Fruit fly (Drosophila melanogaster) whole organism, embryonic: ENCODE measurements around the gene CG3841.
A peak's percentile ranks its signal among the peaks of the same experiment; 100 is the strongest.

Experiments
- Ada2b ChIP-seq: fragments of 200-800 bp; sonication (Bioruptor generic); IDR thresholded peaks from 2 replicates; pipeline ENCODE4 v1.3.6; 2022; ENCODE audit warnings: missing biosample characterization, missing genetic modification characterization
- Bteb2 ChIP-seq: fragments of 200-800 bp; sonication (Bioruptor generic); optimal IDR thresholded peaks from 2 replicates; lab custom pipeline; 2016; ENCODE audit warnings: missing biosample characterization, missing genetic modification characterization
- CG13424 ChIP-seq: fragments of 200-800 bp; sonication (Bioruptor generic); optimal IDR thresholded peaks from 2 replicates; lab custom pipeline; 2019; ENCODE audit warnings: missing biosample characterization, mild to moderate bottlenecking, missing genetic modification characterization, moderate library complexity
- CG13775 ChIP-seq: fragments of 200-800 bp; sonication (Bioruptor generic); optimal IDR thresholded peaks from 3 replicates; lab custom pipeline; 2017; ENCODE audit warnings: missing biosample characterization, mild to moderate bottlenecking, missing genetic modification characterization
- CG14667 ChIP-seq: fragments of 200-800 bp; sonication (Bioruptor generic); IDR thresholded peaks from 2 replicates; pipeline ENCODE4 v1.3.6; 2022; ENCODE audit warnings: missing biosample characterization, missing genetic modification characterization
- CG15514 ChIP-seq: fragments of 200-800 bp; sonication (Bioruptor generic); optimal IDR thresholded peaks from 3 replicates; lab custom pipeline; 2017; ENCODE audit warnings: missing biosample characterization, missing genetic modification characterization, mild to moderate bottlenecking, moderate library complexity, missing genetic modification reagents
- CG31365 ChIP-seq: fragments of 200-800 bp; sonication (Bioruptor generic); optimal IDR thresholded peaks from 2 replicates; lab custom pipeline; 2018; ENCODE audit warnings: missing biosample characterization, mild to moderate bottlenecking, missing genetic modification characterization
- CG3847 ChIP-seq: fragments of 200-800 bp; sonication (Bioruptor generic); IDR thresholded peaks from 2 replicates; pipeline ENCODE4 v1.3.6; 2022; ENCODE audit warnings: missing biosample characterization, missing genetic modification characterization
- CG42726 ChIP-seq: fragments of 200-800 bp; sonication (Bioruptor generic); IDR thresholded peaks from 2 replicates; pipeline ENCODE4 v1.3.6; 2022; ENCODE audit warnings: missing biosample characterization, missing genetic modification characterization; ENCODE audit not compliant: partially characterized antibody
- CG4854 ChIP-seq: fragments of 200-800 bp; sonication (Bioruptor generic); optimal IDR thresholded peaks from 2 replicates; lab custom pipeline; 2016; ENCODE audit warnings: missing biosample characterization, missing genetic modification characterization, inconsistent platforms
- CG6683 ChIP-seq: fragments of 200-800 bp; sonication (Bioruptor generic); optimal IDR thresholded peaks from 2 replicates; lab custom pipeline; 2017; ENCODE audit warnings: missing biosample characterization, mild to moderate bottlenecking, missing genetic modification characterization, missing genetic modification reagents
- CG7372 ChIP-seq: fragments of 200-800 bp; sonication (Bioruptor generic); IDR thresholded peaks from 2 replicates; pipeline ENCODE4 v1.3.6; 2022; ENCODE audit warnings: missing biosample characterization, missing genetic modification characterization
- CG8089 ChIP-seq: fragments of 200-800 bp; sonication (Bioruptor generic); optimal IDR thresholded peaks from 3 replicates; lab custom pipeline; 2016; ENCODE audit warnings: missing biosample characterization, missing genetic modification characterization
- CG8359 ChIP-seq: fragments of 200-800 bp; sonication (Bioruptor generic); optimal IDR thresholded peaks from 2 replicates; lab custom pipeline; 2017; ENCODE audit warnings: missing biosample characterization, mild to moderate bottlenecking, missing genetic modification characterization, borderline replicate concordance
- CoRest ChIP-seq: fragments of 200-800 bp; sonication (Bioruptor generic); optimal IDR thresholded peaks from 3 replicates; lab custom pipeline; 2018; ENCODE audit warnings: missing biosample characterization, mild to moderate bottlenecking, missing genetic modification characterization, moderate library complexity
- D19A ChIP-seq: fragments of 200-800 bp; optimal IDR thresholded peaks from 3 replicates; lab custom pipeline; 2019; ENCODE audit warnings: missing biosample characterization, mild to moderate bottlenecking, missing genetic modification characterization, moderate library complexity
- H2.0 ChIP-seq: fragments of 200-800 bp; sonication (Bioruptor generic); IDR thresholded peaks from 2 replicates; pipeline ENCODE4 v1.3.6; 2022; ENCODE audit warnings: missing biosample characterization, missing genetic modification characterization
- HmgD ChIP-seq: fragments of 200-800 bp; sonication (Bioruptor generic); optimal IDR thresholded peaks from 3 replicates; lab custom pipeline; 2016; ENCODE audit warnings: missing biosample characterization, missing genetic modification characterization
- Hmr ChIP-seq: fragments of 200-800 bp; sonication (Bioruptor generic); optimal IDR thresholded peaks from 3 replicates; lab custom pipeline; 2017; ENCODE audit warnings: mild to moderate bottlenecking, missing biosample characterization, missing genetic modification reagents, missing genetic modification characterization
- Hmx ChIP-seq: fragments of 200-800 bp; sonication (Bioruptor generic); optimal IDR thresholded peaks from 2 replicates; lab custom pipeline; 2016; ENCODE audit warnings: missing biosample characterization, missing genetic modification characterization
- Jarid2 ChIP-seq: fragments of 200-800 bp; sonication (Bioruptor generic); optimal IDR thresholded peaks from 3 replicates; lab custom pipeline; 2017; ENCODE audit warnings: mild to moderate bottlenecking, missing biosample characterization, missing genetic modification reagents, missing genetic modification characterization
- NC2β ChIP-seq: fragments of 200-800 bp; sonication (Bioruptor generic); optimal IDR thresholded peaks from 2 replicates; lab custom pipeline; 2016; ENCODE audit warnings: missing biosample characterization, missing genetic modification characterization
- Stat92E ChIP-seq, 3 experiments: fragments of >200 bp in 2 of 3; fragments of 200-800 bp in 1 of 3; sonication (Bioruptor generic) in 1 of 3; optimal IDR thresholded peaks; 2 replicates each; lab custom pipeline; 2017 to 2019; ENCODE audit warnings: missing biosample characterization in 3 of 3, missing genetic modification characterization in 3 of 3, mild to moderate bottlenecking in 1 of 3, moderate library complexity in 1 of 3
- Trl ChIP-seq, 3 experiments: fragments of >200 bp in 2 of 3; fragments of 200-800 bp in 1 of 3; sonication (Bioruptor generic) in 1 of 3; optimal IDR thresholded peaks; 2 replicates in 1 of 3; 3 replicates in 2 of 3; lab custom pipeline; 2016 to 2017; ENCODE audit warnings: missing biosample characterization in 1 of 3, missing genetic modification characterization in 1 of 3
- ci ChIP-seq: fragments of 200-800 bp; sonication (Bioruptor generic); IDR thresholded peaks from 3 replicates; pipeline ENCODE4 v1.3.6; 2022; ENCODE audit warnings: missing biosample characterization, missing genetic modification characterization
- croc ChIP-seq: fragments of 200-800 bp; sonication (Bioruptor generic); conservative IDR thresholded peaks from 3 replicates; pipeline ENCODE4 v1.3.6; 2022; ENCODE audit warnings: missing biosample characterization, missing genetic modification characterization
- dm ChIP-seq: fragments of 200-800 bp; sonication (Bioruptor generic); optimal IDR thresholded peaks from 3 replicates; lab custom pipeline; 2016; ENCODE audit warnings: missing biosample characterization, missing genetic modification characterization
- dmrt99B ChIP-seq: fragments of 200-800 bp; sonication (Bioruptor generic); optimal IDR thresholded peaks from 2 replicates; lab custom pipeline; 2018; ENCODE audit warnings: missing biosample characterization, mild to moderate bottlenecking, missing genetic modification characterization, moderate library complexity
- fd102C ChIP-seq: fragments of 200-800 bp; sonication (Bioruptor generic); optimal IDR thresholded peaks from 2 replicates; lab custom pipeline; 2018; ENCODE audit warnings: missing biosample characterization, mild to moderate bottlenecking, missing genetic modification characterization, moderate library complexity
- ind ChIP-seq: fragments of 200-800 bp; sonication (Bioruptor generic); optimal IDR thresholded peaks from 3 replicates; lab custom pipeline; 2016; ENCODE audit warnings: missing biosample characterization, missing genetic modification characterization
- knrl ChIP-seq: fragments of 200-800 bp; sonication (Bioruptor generic); IDR thresholded peaks from 3 replicates; pipeline ENCODE4 v1.3.6; 2022; ENCODE audit warnings: missing biosample characterization, missing genetic modification characterization; ENCODE audit not compliant: partially characterized antibody
- nerfin-2 ChIP-seq: fragments of 200-800 bp; sonication (Bioruptor generic); IDR thresholded peaks from 2 replicates; pipeline ENCODE4 v1.3.6; 2022; ENCODE audit warnings: missing biosample characterization, missing genetic modification characterization; ENCODE audit not compliant: partially characterized antibody
- nmo ChIP-seq: fragments of 200-800 bp; sonication (Bioruptor generic); optimal IDR thresholded peaks from 2 replicates; lab custom pipeline; 2018; ENCODE audit warnings: missing biosample characterization, mild to moderate bottlenecking, missing genetic modification characterization, moderate library complexity
- nom ChIP-seq: fragments of 200-800 bp; sonication (Bioruptor generic); optimal IDR thresholded peaks from 2 replicates; lab custom pipeline; 2017; ENCODE audit warnings: missing biosample characterization, missing genetic modification characterization, mild to moderate bottlenecking, moderate library complexity, missing genetic modification reagents
- oc ChIP-seq: fragments of 200-800 bp; sonication (Bioruptor generic); optimal IDR thresholded peaks from 2 replicates; lab custom pipeline; 2018; ENCODE audit warnings: missing biosample characterization, mild to moderate bottlenecking, missing genetic modification characterization, moderate library complexity
- onecut ChIP-seq: fragments of 200-800 bp; sonication (Bioruptor generic); IDR thresholded peaks from 2 replicates; pipeline ENCODE4 v1.3.6; 2022; ENCODE audit warnings: missing biosample characterization, missing genetic modification characterization
- schlank ChIP-seq: fragments of 200-800 bp; sonication (Bioruptor generic); optimal IDR thresholded peaks from 2 replicates; lab custom pipeline; 2018; ENCODE audit warnings: missing biosample characterization, mild to moderate bottlenecking, missing genetic modification characterization
- seq ChIP-seq: fragments of 200-800 bp; sonication (Bioruptor generic); IDR thresholded peaks from 2 replicates; pipeline ENCODE4 v1.3.6; 2022; ENCODE audit warnings: missing biosample characterization, missing genetic modification characterization
- sima ChIP-seq: fragments of 200-800 bp; sonication (Bioruptor generic); optimal IDR thresholded peaks from 2 replicates; lab custom pipeline; 2016; ENCODE audit warnings: missing biosample characterization, missing genetic modification characterization
- sna ChIP-seq: fragments of 200-800 bp; sonication (Bioruptor generic); IDR thresholded peaks from 2 replicates; pipeline ENCODE4 v1.3.6; 2022; ENCODE audit warnings: missing biosample characterization, missing genetic modification characterization; ENCODE audit not compliant: partially characterized antibody
- tap ChIP-seq: fragments of 200-800 bp; optimal IDR thresholded peaks from 3 replicates; lab custom pipeline; 2019; ENCODE audit warnings: missing biosample characterization, mild to moderate bottlenecking, missing genetic modification characterization, moderate library complexity
- tgo ChIP-seq: fragments of 200-800 bp; sonication (Bioruptor generic); IDR thresholded peaks from 3 replicates; pipeline ENCODE4 v1.3.6; 2022; ENCODE audit warnings: missing biosample characterization, missing genetic modification characterization
- tup ChIP-seq: fragments of 200-800 bp; sonication (Bioruptor generic); optimal IDR thresholded peaks from 2 replicates; lab custom pipeline; 2016; ENCODE audit warnings: missing biosample characterization, mild to moderate bottlenecking, missing genetic modification characterization, moderate library complexity
- unc-4 ChIP-seq: fragments of 200-800 bp; sonication (Bioruptor generic); IDR thresholded peaks from 2 replicates; pipeline ENCODE4 v1.3.6; 2022; ENCODE audit warnings: missing biosample characterization, missing genetic modification characterization; ENCODE audit not compliant: partially characterized antibody
- vvl ChIP-seq: fragments of 200-800 bp; sonication (Bioruptor generic); IDR thresholded peaks from 2 replicates; pipeline ENCODE4 v1.3.6; 2022; ENCODE audit warnings: missing biosample characterization, missing genetic modification characterization
- wdn ChIP-seq: fragments of 200-800 bp; sonication (Bioruptor generic); IDR thresholded peaks from 2 replicates; pipeline ENCODE4 v1.3.6; 2022; ENCODE audit warnings: missing biosample characterization, missing genetic modification characterization
- wek ChIP-seq: fragments of 200-800 bp; sonication (Bioruptor generic); optimal IDR thresholded peaks from 3 replicates; lab custom pipeline; 2018; ENCODE audit warnings: missing biosample characterization, mild to moderate bottlenecking, missing genetic modification characterization, moderate library complexity

Gene CG3841

DNA sequence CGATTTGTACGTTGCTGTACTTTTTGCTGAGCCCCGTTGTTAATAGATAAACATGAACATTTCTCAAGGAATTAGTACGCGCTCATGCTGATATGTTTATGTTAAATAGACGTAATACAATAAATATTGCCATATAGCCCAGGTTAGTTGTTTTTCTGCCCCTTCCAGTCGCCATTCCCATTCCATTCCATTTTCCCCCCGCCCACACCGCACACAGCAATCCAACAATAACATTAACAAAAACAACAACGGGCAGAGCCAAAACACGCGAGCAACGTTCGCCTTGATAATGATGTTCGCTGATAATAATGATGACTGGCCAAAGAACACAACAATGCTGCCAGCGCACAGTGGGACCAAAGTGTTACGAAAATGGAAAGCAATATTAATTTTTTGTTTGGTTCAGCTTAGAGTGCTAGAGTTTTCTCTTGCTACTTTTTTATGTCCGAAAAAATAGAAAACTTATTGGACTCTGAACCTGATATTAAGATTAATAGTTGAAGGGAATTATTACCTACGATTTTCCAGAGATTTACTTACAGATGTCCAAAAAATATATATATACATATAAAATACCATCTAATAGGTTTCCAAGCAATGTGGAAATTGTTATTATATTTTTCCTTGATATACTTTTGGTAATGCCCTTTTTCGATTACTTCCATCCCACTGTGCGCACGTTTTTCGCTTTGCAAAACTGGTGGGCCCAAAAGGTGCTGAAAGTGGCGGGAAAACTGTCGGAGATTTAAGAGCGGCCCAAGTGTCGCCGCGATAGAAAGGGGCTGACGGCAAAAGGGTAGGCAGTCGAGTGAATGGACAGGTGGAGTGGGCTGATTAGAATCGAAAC is 19.5 kb upstream of the CG3841 start (continued):
- TF ChIP-seq CG14667 (GFP tag; lab: Robert Waterston, UW) (peak; percentile 68), HmgD (GFP tag; lab: Kevin White, UChicago) (no peak), Bteb2 (peak; percentile 83), Ada2b (GFP tag; lab: Robert Waterston, UW) (peak; percentile 87), NC2β (peak; percentile 52), seq (GFP tag; lab: Robert Waterston, UW) (peak; percentile 92), D19A (tag; lab: Kevin White, UChicago) (peak; percentile 94), CG3847 (GFP tag; lab: Robert Waterston, UW) (peak; percentile 88), ind (GFP tag; lab: Kevin White, UChicago) (peak; percentile 94), CG7372 (peak; percentile 93), tap (peak; percentile 91), nom (GFP tag; lab: Kevin White, UChicago) (peak; percentile 94), knrl (GFP tag; lab: Robert Waterston, UW) (0 out of 3 replicates have a peak, but pooled peaks have one; percentile 46), sima (peak; percentile 52), tup (GFP tag; lab: Kevin White, UChicago) (peak; percentile 82), CG13424 (peak; percentile 96), ci (GFP tag; lab: Robert Waterston, UW) (peak; percentile 81), CG15514 (GFP tag; lab: Kevin White, UChicago) (peak; percentile 90), CG42726 (GFP tag; lab: Robert Waterston, UW) (no peak), H2.0 (GFP tag; lab: Robert Waterston, UW) (peak; percentile 73), CG6683 (peak; percentile 92), Trl (optimal IDR thresholded peaks at IDR 0.05; lab: Kevin White, UChicago) (no peak), Trl (GFP tag; optimal IDR thresholded peaks at IDR 0.05; lab: Kevin White, UChicago) (peak; percentile 81), tgo (peak; percentile 92), dm (peak; percentile 79), sna (no peak), oc (tag; lab: Kevin White, UChicago) (peak; percentile 88), nmo (GFP tag; lab: Kevin White, UChicago) (peak; percentile 98), Hmr (peak; percentile 98), onecut (peak; percentile 87), dmrt99B (tag; lab: Kevin White, UChicago) (peak; percentile 98), CG31365 (peak; percentile 68), Stat92E (GFP tag; optimal IDR thresholded peaks at IDR 0.05; lab: Kevin White, UChicago) (peak in 1 of 3 experiments; percentile 84), CoRest (tag; lab: Kevin White, UChicago) (peak; percentile 98), wek (GFP tag; lab: Kevin White, UChicago) (peak; percentile 66), Hmx (GFP tag; lab: Kevin White, UChicago) (peak; percentile 80), CG4854 (GFP tag; lab: Kevin White, UChicago) (peak; percentile 87), CG8359 (GFP tag; lab: Kevin White, UChicago) (peak; percentile 91), CG13775 (peak; percentile 98), nerfin-2 (GFP tag; lab: Robert Waterston, UW) (no peak), wdn (GFP tag; lab: Robert Waterston, UW) (no peak; the same call in 1 of the 2 replicates), CG8089 (GFP tag; lab: Kevin White, UChicago) (peak; percentile 74), croc (GFP tag; lab: Robert Waterston, UW) (peak; percentile 87), Jarid2 (GFP tag; lab: Kevin White, UChicago) (peak; percentile 87), schlank (peak; percentile 83), vvl (GFP tag; lab: Robert Waterston, UW) (peak; percentile 92), unc-4 (GFP tag; lab: Robert Waterston, UW) (no peak; the same call in 1 of the 2 replicates), fd102C (peak; percentile 59)
